Fruit fly (Drosophila melanogaster): ENCODE measurements around the gene Wnk.

The Wnk gene

dm6 chr3L:21565126-21565525 lies 10.4 kb upstream of the Wnk start, which contains the start of gene CG7634:
Gene CG7634, plus strand, starts transcription at chr3L:21565426.
- TF ChIP-seq Clk (GFP tag; optimal IDR thresholded peaks at IDR 0.05): no peak
- no peak for TF ChIP-seq Crg-1 (GFP tag; optimal IDR thresholded peaks at IDR 0.05)
- TF ChIP-seq tj (GFP tag; optimal IDR thresholded peaks at IDR 0.05): no peak
- TF ChIP-seq Mnt (GFP tag; optimal IDR thresholded peaks at IDR 0.05): no peak

dm6 chr3L:21562081-21562480 lies 7.4 kb upstream of the Wnk start, which contains the start of gene CapaR:
Gene CapaR, minus strand, starts transcription at chr3L:21562181.
- no peak for TF ChIP-seq Mnt (GFP tag; optimal IDR thresholded peaks at IDR 0.05)
- no peak for TF ChIP-seq cnc (optimal IDR thresholded peaks at IDR 0.05)
- TF ChIP-seq CG33017 (tag; optimal IDR thresholded peaks at IDR 0.05): no peak
- TF ChIP-seq CG12768 (GFP tag; optimal IDR thresholded peaks at IDR 0.05): no peak
- TF ChIP-seq kay (GFP tag; ENCODE audit: borderline replicate concordance): no peak
- no peak for TF ChIP-seq CG7045 (GFP tag; optimal IDR thresholded peaks at IDR 0.05)
- TF ChIP-seq cic (GFP tag; optimal IDR thresholded peaks at IDR 0.05): no peak
- TF ChIP-seq tj (GFP tag; optimal IDR thresholded peaks at IDR 0.05): no peak
- TF ChIP-seq ovo (GFP tag; optimal IDR thresholded peaks at IDR 0.05): no peak
- TF ChIP-seq CG5204 (GFP tag; optimal IDR thresholded peaks at IDR 0.05): no peak
- no peak for TF ChIP-seq Hr96 (GFP tag; optimal IDR thresholded peaks at IDR 0.05)
- TF ChIP-seq toe (GFP tag; optimal IDR thresholded peaks at IDR 0.05): no peak
- TF ChIP-seq pad (GFP tag; optimal IDR thresholded peaks at IDR 0.05): no peak
- no peak for TF ChIP-seq Clk (GFP tag; optimal IDR thresholded peaks at IDR 0.05)

dm6 chr3L:21558176-21558871 lies 3.6 kb upstream of the Wnk start, which contains the start of gene CG7173:
Gene CG7173, minus strand, starts transcription at chr3L:21558226.
- TF ChIP-seq pad (GFP tag; optimal IDR thresholded peaks at IDR 0.05) (no peak), tj (GFP tag; optimal IDR thresholded peaks at IDR 0.05) (no peak), toe (GFP tag; optimal IDR thresholded peaks at IDR 0.05) (no peak), CG7101 (tag; optimal IDR thresholded peaks at IDR 0.05) (no peak), Hr96 (GFP tag; optimal IDR thresholded peaks at IDR 0.05) (no peak), CG11617 (GFP tag; optimal IDR thresholded peaks at IDR 0.05) (no peak), CG5204 (GFP tag; optimal IDR thresholded peaks at IDR 0.05) (no peak), Crg-1 (GFP tag; optimal IDR thresholded peaks at IDR 0.05) (no peak), Mnt (GFP tag; optimal IDR thresholded peaks at IDR 0.05) (no peak), CG14711 (tag; optimal IDR thresholded peaks at IDR 0.05) (no peak), CG7045 (GFP tag; optimal IDR thresholded peaks at IDR 0.05) (no peak), cic (GFP tag; optimal IDR thresholded peaks at IDR 0.05) (no peak), CG33017 (tag; optimal IDR thresholded peaks at IDR 0.05) (no peak), kay (GFP tag; ENCODE audit: borderline replicate concordance) (no peak), Clk (GFP tag; optimal IDR thresholded peaks at IDR 0.05) (no peak), cnc (optimal IDR thresholded peaks at IDR 0.05) (no peak), CG1620 (GFP tag; optimal IDR thresholded peaks at IDR 0.05) (no peak), bab1 (GFP tag; optimal IDR thresholded peaks at IDR 0.05) (no peak), CG12768 (GFP tag; optimal IDR thresholded peaks at IDR 0.05) (no peak), ovo (GFP tag; optimal IDR thresholded peaks at IDR 0.05) (no peak)

dm6 chr3L:21542059-21542458 lies 12.7 kb downstream of the Wnk start, which contains the start of gene CG33290:
Gene CG33290, plus strand, starts transcription at chr3L:21542359.
- no peak for TF ChIP-seq CG14711 (tag; optimal IDR thresholded peaks at IDR 0.05)
- TF ChIP-seq tj (GFP tag; optimal IDR thresholded peaks at IDR 0.05): no peak
- TF ChIP-seq CG1620 (GFP tag; optimal IDR thresholded peaks at IDR 0.05): no peak
- TF ChIP-seq CG7101 (tag; optimal IDR thresholded peaks at IDR 0.05): no peak
- no peak for TF ChIP-seq cic (GFP tag; optimal IDR thresholded peaks at IDR 0.05)
- no peak for TF ChIP-seq bab1 (GFP tag; optimal IDR thresholded peaks at IDR 0.05)
- no peak for TF ChIP-seq cnc (optimal IDR thresholded peaks at IDR 0.05)
- peak; percentile 39 for TF ChIP-seq kay (GFP tag; ENCODE audit: borderline replicate concordance)

- no peak for TF ChIP-seq CG33017 (tag; optimal IDR thresholded peaks at IDR 0.05)
- peak; percentile 78 for TF ChIP-seq CG7045 (GFP tag; optimal IDR thresholded peaks at IDR 0.05)
- TF ChIP-seq CG5204 (GFP tag; optimal IDR thresholded peaks at IDR 0.05): no peak
- no peak for TF ChIP-seq Hr96 (GFP tag; optimal IDR thresholded peaks at IDR 0.05)
- TF ChIP-seq CG1620 (GFP tag; optimal IDR thresholded peaks at IDR 0.05): peak; percentile 64
- TF ChIP-seq bab1 (GFP tag; optimal IDR thresholded peaks at IDR 0.05): peak; percentile 41
- TF ChIP-seq cic (GFP tag; optimal IDR thresholded peaks at IDR 0.05): peak; percentile 38
- peak; percentile 63 for TF ChIP-seq Crg-1 (GFP tag; optimal IDR thresholded peaks at IDR 0.05)
- peak; percentile 2 for TF ChIP-seq CG12768 (GFP tag; optimal IDR thresholded peaks at IDR 0.05)
- peak; percentile 47 for TF ChIP-seq CG14711 (tag; optimal IDR thresholded peaks at IDR 0.05)
- peak; percentile 67 for TF ChIP-seq CG7101 (tag; optimal IDR thresholded peaks at IDR 0.05)
- peak; percentile 72 for TF ChIP-seq Mnt (GFP tag; optimal IDR thresholded peaks at IDR 0.05)
- TF ChIP-seq CG11617 (GFP tag; optimal IDR thresholded peaks at IDR 0.05): peak; percentile 73
- TF ChIP-seq ovo (GFP tag; optimal IDR thresholded peaks at IDR 0.05): peak; percentile 66
- TF ChIP-seq kay (GFP tag; ENCODE audit: borderline replicate concordance): no peak
- TF ChIP-seq Clk (GFP tag; optimal IDR thresholded peaks at IDR 0.05): peak; percentile 29
- peak; percentile 30 for TF ChIP-seq tj (GFP tag; optimal IDR thresholded peaks at IDR 0.05)
- TF ChIP-seq pad (GFP tag; optimal IDR thresholded peaks at IDR 0.05): peak; percentile 44
- TF ChIP-seq cnc (optimal IDR thresholded peaks at IDR 0.05): no peak
- no peak for TF ChIP-seq toe (GFP tag; optimal IDR thresholded peaks at IDR 0.05)
Observed at dm6 chr3L:21539245-21540196, 15.2 kb downstream of the Wnk start, which contains the start of the genes COX8 and VhaM9.7-b. Gene COX8, minus strand, starts transcription at chr3L:21539447. Gene VhaM9.7-b, plus strand, starts transcription at chr3L:21539862.
